Worm (Caenorhabditis elegans) whole organism, L4 larva: ENCODE results near the gene R02F2.7.

Experiments used
- T20F7.1 ChIP-seq: fragments of 200-800 bp; sonication (Bioruptor generic); optimal IDR thresholded peaks from 2 replicates; lab custom pipeline; 2018; ENCODE audit warnings: mild to moderate bottlenecking, missing genetic modification characterization, missing compliant biosample characterization
- T26A8.4 ChIP-seq: fragments of 200-800 bp; sonication (Bioruptor generic); IDR thresholded peaks from 2 replicates; pipeline ENCODE4 v1.3.6; 2022; ENCODE audit warnings: missing genetic modification characterization, missing compliant biosample characterization
- Y48G9A.11 ChIP-seq: fragments of 200-800 bp; sonication (Bioruptor generic); IDR thresholded peaks from 2 replicates; pipeline ENCODE4 v1.3.6; 2022; ENCODE audit warnings: missing genetic modification reagents, missing genetic modification characterization, missing compliant biosample characterization
- aha-1 ChIP-seq: fragments of 150-350 bp; peaks from one replicate; lab custom pipeline; 2014; ENCODE audit warnings: missing biosample characterization, missing genetic modification characterization
- arid-1 ChIP-seq: fragments of 200-800 bp; sonication (Bioruptor generic); conservative IDR thresholded peaks from 2 replicates; pipeline ENCODE4 v1.3.6; 2022; ENCODE audit warnings: missing genetic modification reagents, missing genetic modification characterization, missing compliant biosample characterization
- ceh-28 ChIP-seq: fragments of 150-350 bp; optimal IDR thresholded peaks from 2 replicates; lab custom pipeline; 2014; ENCODE audit warnings: missing biosample characterization, missing genetic modification reagents, missing genetic modification characterization
- ceh-82 ChIP-seq: sonication (generic microtip); optimal IDR thresholded peaks from 2 replicates; lab custom pipeline; 2017; ENCODE audit warnings: missing biosample characterization, missing genetic modification characterization
- cey-2 ChIP-seq: sonication (generic microtip); optimal IDR thresholded peaks from 3 replicates; lab custom pipeline; 2017; ENCODE audit warnings: missing genetic modification characterization, mild to moderate bottlenecking, missing compliant biosample characterization, antibody characterized with exemption, borderline replicate concordance; ENCODE audit not compliant: insufficient read depth
- ctbp-1 ChIP-seq: fragments of 200-800 bp; sonication (Bioruptor generic); IDR thresholded peaks from 2 replicates; pipeline ENCODE4 v1.3.6; 2022; ENCODE audit warnings: missing genetic modification reagents, missing genetic modification characterization, missing compliant biosample characterization
- daf-8 ChIP-seq: fragments of 200-800 bp; sonication (Bioruptor generic); IDR thresholded peaks from 2 replicates; pipeline ENCODE4 v1.3.6; 2022; ENCODE audit warnings: missing genetic modification characterization, missing compliant biosample characterization
- dmd-6 ChIP-seq: fragments of 200-800 bp; sonication (Bioruptor generic); IDR thresholded peaks from 2 replicates; pipeline ENCODE4 v1.3.6; 2022; ENCODE audit warnings: missing genetic modification reagents, missing genetic modification characterization, missing compliant biosample characterization
- dmd-8 ChIP-seq: fragments of 200-800 bp; sonication (Bioruptor generic); IDR thresholded peaks from 2 replicates; pipeline ENCODE4 v1.3.6; 2022; ENCODE audit warnings: missing genetic modification characterization, missing compliant biosample characterization
- dpl-1 ChIP-seq: fragments of 150-350 bp; optimal IDR thresholded peaks from 2 replicates; lab custom pipeline; 2014; ENCODE audit warnings: missing biosample characterization, missing genetic modification reagents, missing genetic modification characterization
- duxl-1 ChIP-seq: sonication (generic microtip); optimal IDR thresholded peaks from 2 replicates; lab custom pipeline; 2016; ENCODE audit warnings: mild to moderate bottlenecking, missing genetic modification characterization, moderate library complexity, missing compliant biosample characterization; ENCODE audit not compliant: poor library complexity
- dve-1 ChIP-seq: sonication (generic microtip); optimal IDR thresholded peaks from 2 replicates; lab custom pipeline; 2017; ENCODE audit warnings: antibody characterized with exemption, mild to moderate bottlenecking, missing genetic modification characterization, missing compliant biosample characterization; ENCODE audit not compliant: insufficient read depth
- fos-1 ChIP-seq: fragments of 150-350 bp; optimal IDR thresholded peaks from 2 replicates; lab custom pipeline; 2014; ENCODE audit warnings: missing biosample characterization, missing genetic modification characterization
- lin-13 ChIP-seq: fragments of 150-350 bp; optimal IDR thresholded peaks from 2 replicates; lab custom pipeline; 2014; ENCODE audit warnings: missing biosample characterization, missing genetic modification reagents, missing genetic modification characterization
- lin-29 ChIP-seq: fragments of 200-800 bp; sonication (Bioruptor generic); IDR thresholded peaks from 2 replicates; pipeline ENCODE4 v1.3.6; 2022; ENCODE audit warnings: missing genetic modification reagents, missing genetic modification characterization, missing compliant biosample characterization
- lin-38 ChIP-seq: fragments of 200-800 bp; sonication (Bioruptor generic); IDR thresholded peaks from 2 replicates; pipeline ENCODE4 v1.3.6; 2022; ENCODE audit warnings: missing genetic modification reagents, missing genetic modification characterization, missing compliant biosample characterization
- lir-3 ChIP-seq: sonication (generic microtip); optimal IDR thresholded peaks from 2 replicates; lab custom pipeline; 2016; ENCODE audit warnings: mild to moderate bottlenecking, missing genetic modification characterization, missing compliant biosample characterization
- madf-9 ChIP-seq: fragments of 200-800 bp; sonication (Bioruptor generic); conservative IDR thresholded peaks from 2 replicates; pipeline ENCODE4 v1.3.6; 2022; ENCODE audit warnings: missing genetic modification reagents, missing genetic modification characterization, missing compliant biosample characterization
- mdt-29 ChIP-seq: fragments of 200-800 bp; sonication (Bioruptor generic); IDR thresholded peaks from 2 replicates; pipeline ENCODE4 v1.3.6; 2022; ENCODE audit warnings: missing genetic modification reagents, missing genetic modification characterization, missing compliant biosample characterization
- mep-1 ChIP-seq: fragments of 150-350 bp; sonication (generic microtip); optimal IDR thresholded peaks from 3 replicates; lab custom pipeline; 2014; ENCODE audit warnings: missing biosample characterization, missing genetic modification characterization
- mes-2 ChIP-seq: sonication (generic microtip); optimal IDR thresholded peaks from 2 replicates; lab custom pipeline; 2016; ENCODE audit warnings: missing genotype, mild to moderate bottlenecking, missing genetic modification characterization, missing compliant biosample characterization; ENCODE audit not compliant: poor library complexity, severe bottlenecking
- nhr-10 ChIP-seq: fragments of 150-350 bp; optimal IDR thresholded peaks from 2 replicates; lab custom pipeline; 2014; ENCODE audit warnings: missing biosample characterization, missing genetic modification characterization
- nhr-11 ChIP-seq: fragments of 150-350 bp; optimal IDR thresholded peaks from 2 replicates; lab custom pipeline; 2014; ENCODE audit warnings: missing biosample characterization, missing genetic modification characterization
- nhr-77 ChIP-seq: fragments of 150-350 bp; optimal IDR thresholded peaks from 2 replicates; lab custom pipeline; 2014; ENCODE audit warnings: missing biosample characterization, missing genetic modification characterization
- pha-4 ChIP-seq, 2 experiments: fragments of 150-350 bp in 1 of 2; fragments of 200-800 bp in 1 of 2; sonication (Bioruptor generic) in 1 of 2; IDR thresholded peaks in 1 of 2; optimal IDR thresholded peaks in 1 of 2; 2 replicates each; pipeline versions ENCODE4 v1.3.6 to Lab custom; 2014 to 2022; ENCODE audit warnings: missing genetic modification characterization in 2 of 2, missing genetic modification reagents in 2 of 2, missing biosample characterization in 1 of 2, missing compliant biosample characterization in 1 of 2
- php-3 ChIP-seq: fragments of 200-800 bp; sonication (Bioruptor generic); IDR thresholded peaks from 2 replicates; pipeline ENCODE4 v1.3.6; 2022; ENCODE audit warnings: missing genetic modification reagents, missing genetic modification characterization, missing compliant biosample characterization
- snpc-4 ChIP-seq: fragments of 150-350 bp; optimal IDR thresholded peaks from 2 replicates; lab custom pipeline; 2014; ENCODE audit warnings: missing biosample characterization, missing genetic modification characterization
- spr-3 ChIP-seq: fragments of 200-800 bp; sonication (Bioruptor generic); optimal IDR thresholded peaks from 2 replicates; lab custom pipeline; 2018; ENCODE audit warnings: mild to moderate bottlenecking, missing genetic modification characterization, missing compliant biosample characterization
- tra-1 ChIP-seq: fragments of 200-800 bp; sonication (Bioruptor generic); IDR thresholded peaks from 2 replicates; pipeline ENCODE4 v1.3.6; 2022; ENCODE audit warnings: missing genetic modification reagents, missing genetic modification characterization, missing compliant biosample characterization
- unc-130 ChIP-seq: sonication (generic microtip); optimal IDR thresholded peaks from 2 replicates; lab custom pipeline; 2016; ENCODE audit warnings: missing genetic modification reagents, missing genetic modification characterization, missing compliant biosample characterization
- vab-7 ChIP-seq: fragments of 200-800 bp; sonication (Bioruptor generic); IDR thresholded peaks from 2 replicates; pipeline ENCODE4 v1.3.6; 2022; ENCODE audit warnings: missing genetic modification reagents, missing genetic modification characterization, missing compliant biosample characterization
- zag-1 ChIP-seq: fragments of 150-350 bp; optimal IDR thresholded peaks from 2 replicates; lab custom pipeline; 2014; ENCODE audit warnings: missing biosample characterization, missing genetic modification characterization
- zip-11 ChIP-seq: fragments of 200-800 bp; sonication (Bioruptor generic); IDR thresholded peaks from 2 replicates; pipeline ENCODE4 v1.3.6; 2022; ENCODE audit warnings: missing genetic modification characterization, missing compliant biosample characterization
- ztf-7 ChIP-seq: fragments of 150-350 bp; optimal IDR thresholded peaks from 2 replicates; lab custom pipeline; 2014; ENCODE audit warnings: missing biosample characterization, missing genetic modification characterization

The R02F2.7 gene

DNA sequence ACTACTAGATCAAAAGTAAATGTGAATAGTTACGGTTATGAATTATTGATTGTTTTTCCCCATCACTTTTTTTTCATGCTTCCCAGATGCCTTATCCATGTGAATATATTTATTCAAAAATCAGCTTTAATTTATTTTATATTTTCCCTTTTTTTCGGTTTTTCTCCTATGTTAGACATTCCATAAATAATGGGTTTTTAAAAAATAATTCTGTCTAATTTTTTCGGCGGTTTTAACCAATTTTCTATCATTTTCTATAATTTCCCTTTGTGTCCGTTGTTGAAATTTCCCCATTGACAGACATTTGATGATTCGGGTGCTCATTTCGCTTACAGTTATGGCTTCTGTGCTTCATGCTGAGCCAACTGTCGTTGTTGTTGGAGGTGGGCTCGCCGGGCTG, 22.5 kb downstream of the R02F2.7 start, which contains the start of gene F48E8.3:
Gene F48E8.3, plus strand, starts transcription at position 301 of the 400 bp plus-strand sequence.
- TF ChIP-seq nhr-10 (no peak), daf-8 (no peak), mep-1 (tag; lab: Kevin White, UChicago) (no peak), mes-2 (tag; lab: Kevin White, UChicago) (no peak), ztf-7 (tag; lab: Kevin White, UChicago) (no peak), tra-1 (no peak), dve-1 (no peak), spr-3 (GFP tag; lab: Kevin White, UChicago) (no peak), dmd-6 (GFP tag; lab: Robert Waterston, UW) (no peak), vab-7 (GFP tag; lab: Robert Waterston, UW) (no peak), unc-130 (GFP tag; lab: Kevin White, UChicago) (no peak), nhr-77 (tag; lab: Kevin White, UChicago) (no peak), dmd-8 (no peak), madf-9 (GFP tag; lab: Robert Waterston, UW) (no peak), lin-13 (no peak), nhr-11 (tag; lab: Kevin White, UChicago) (no peak), zip-11 (no peak), pha-4 (GFP tag; IDR thresholded peaks at IDR 0.05; lab: Robert Waterston, UW) (no peak), pha-4 (tag; optimal IDR thresholded peaks at IDR 0.05; lab: Kevin White, UChicago) (no peak), dpl-1 (GFP tag; lab: Kevin White, UChicago) (no peak), ceh-28 (tag; lab: Kevin White, UChicago) (no peak)
- TF ChIP-seq, all 104 proteins: peak for 0

DNA sequence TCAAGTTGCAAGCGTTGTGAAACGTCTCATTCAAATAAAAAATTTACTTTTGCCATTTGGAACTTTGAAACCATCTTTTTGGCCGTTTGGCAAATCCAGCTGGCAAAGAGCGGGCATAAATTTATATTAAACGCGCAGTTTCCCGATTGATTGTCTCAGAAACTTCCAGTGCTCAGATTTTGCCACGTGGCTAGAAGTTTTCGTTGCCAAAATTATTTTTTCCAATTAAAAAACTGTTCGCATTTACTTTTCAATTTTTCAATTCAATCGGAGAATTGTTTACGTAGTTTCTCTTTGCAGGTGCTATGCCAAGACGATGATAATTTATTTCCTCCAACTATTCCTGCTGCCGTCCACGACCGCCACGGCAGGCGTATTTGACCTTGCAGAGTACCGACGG, 30.3 kb downstream of the R02F2.7 start, which contains the start of gene F48E8.4:
Gene F48E8.4, plus strand, starts transcription at position 301 of the 400 bp plus-strand sequence.
- no peak for TF ChIP-seq mdt-29 (GFP tag; lab: Robert Waterston, UW)
- TF ChIP-seq T26A8.4 (GFP tag; lab: Robert Waterston, UW): 0 out of 2 replicates have a peak, but pooled peaks have one; percentile 20
- peak; percentile 31 for TF ChIP-seq aha-1

DNA sequence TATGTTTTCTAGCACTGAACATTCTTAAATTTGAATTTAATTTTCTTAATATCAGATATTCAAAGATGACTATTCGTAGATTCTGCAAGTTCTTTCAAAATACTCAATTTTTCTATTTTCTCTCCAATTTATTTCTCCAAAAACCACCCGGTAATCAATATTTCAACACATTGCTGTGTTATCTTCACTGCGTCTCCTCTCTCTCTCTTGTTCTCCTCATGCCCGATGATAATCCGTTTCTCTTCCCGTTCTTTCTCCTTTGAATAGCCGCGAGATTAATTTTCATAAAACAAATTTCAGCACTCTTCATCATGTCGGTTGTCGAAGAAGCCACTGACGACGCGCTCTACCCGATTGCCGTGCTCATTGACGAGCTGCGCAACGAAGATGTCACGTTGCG, 33.1 kb downstream of the R02F2.7 start, which contains the start of gene paa-1:
Gene paa-1, plus strand, starts transcription at position 301 of the 400 bp plus-strand sequence.
- no peak for TF ChIP-seq Y48G9A.11 (GFP tag; lab: Robert Waterston, UW)
- no peak for TF ChIP-seq snpc-4 (tag; lab: Kevin White, UChicago)
- no peak for TF ChIP-seq zag-1 (tag; lab: Kevin White, UChicago)
- no peak for TF ChIP-seq ctbp-1
- TF ChIP-seq dpl-1 (GFP tag; lab: Kevin White, UChicago): no peak
- TF ChIP-seq duxl-1 (tag; lab: Kevin White, UChicago): no peak
- TF ChIP-seq ceh-82 (tag; lab: Kevin White, UChicago): no peak
- no peak for TF ChIP-seq lin-29 (GFP tag; lab: Robert Waterston, UW)
- no peak for TF ChIP-seq T20F7.1 (GFP tag; lab: Kevin White, UChicago)
- no peak for TF ChIP-seq lin-38
- no peak for TF ChIP-seq fos-1 (tag; lab: Kevin White, UChicago)
- TF ChIP-seq spr-3 (GFP tag; lab: Kevin White, UChicago): no peak
- TF ChIP-seq cey-2 (tag; lab: Kevin White, UChicago): no peak
- no peak for TF ChIP-seq php-3 (GFP tag; lab: Robert Waterston, UW)
- no peak for TF ChIP-seq lir-3
- no peak for TF ChIP-seq pha-4 (GFP tag; IDR thresholded peaks at IDR 0.05; lab: Robert Waterston, UW)
- TF ChIP-seq pha-4 (tag; optimal IDR thresholded peaks at IDR 0.05; lab: Kevin White, UChicago): no peak
- no peak for TF ChIP-seq arid-1 (GFP tag; lab: Robert Waterston, UW)
- TF ChIP-seq, all 104 proteins: peak for 0
